Fruit fly (Drosophila melanogaster): ENCODE measurements around the gene PNUTS.

PNUTS gene

dm6 chr2L:825768-826263 lies 44.4 kb upstream of the PNUTS start, which contains the start of the genes CG3862 and dock (continued):
- TF ChIP-seq MESR4 (GFP tag; optimal IDR thresholded peaks at IDR 0.05) (peak; percentile 96), CG17568 (GFP tag; optimal IDR thresholded peaks at IDR 0.05) (no peak), D (optimal IDR thresholded peaks at IDR 0.05) (peak; percentile 62), D (GFP tag; optimal IDR thresholded peaks at IDR 0.05) (no peak), zf30C (GFP tag; optimal IDR thresholded peaks at IDR 0.05) (no peak), sim (GFP tag; IDR thresholded peaks at IDR 0.05) (no peak), eyg (GFP tag; optimal IDR thresholded peaks at IDR 0.05) (no peak), CG14014 (GFP tag; IDR thresholded peaks at IDR 0.05) (0 out of 2 replicates have a peak, but pooled peaks have one; percentile 29), CG6272 (GFP tag; IDR thresholded peaks at IDR 0.05) (peak; percentile 63; the same call in 1 of the 2 replicates), toy (GFP tag; IDR thresholded peaks at IDR 0.05) (no peak), CG10654 (GFP tag; optimal IDR thresholded peaks at IDR 0.05) (no peak), Fer1 (GFP tag; optimal IDR thresholded peaks at IDR 0.05) (peak; percentile 67), CG15073 (GFP tag; optimal IDR thresholded peaks at IDR 0.05) (no peak), Optix (GFP tag; IDR thresholded peaks at IDR 0.05) (no peak), CG7271 (tag; optimal IDR thresholded peaks at IDR 0.05) (no peak), CG12236 (GFP tag; optimal IDR thresholded peaks at IDR 0.05) (no peak), Jarid2 (GFP tag; optimal IDR thresholded peaks at IDR 0.05) (peak; percentile 89), CG10431 (GFP tag; optimal IDR thresholded peaks at IDR 0.05) (peak; percentile 38), aop (GFP tag; IDR thresholded peaks at IDR 0.05) (no peak), Opbp (GFP tag; IDR thresholded peaks at IDR 0.05; ENCODE audit: partially characterized antibody) (peak; percentile 97), CG2199 (GFP tag; IDR thresholded peaks at IDR 0.05) (no peak), PHDP (tag; optimal IDR thresholded peaks at IDR 0.05) (peak; percentile 51), gfzf (GFP tag; optimal IDR thresholded peaks at IDR 0.05) (peak; percentile 48), oc (tag; optimal IDR thresholded peaks at IDR 0.05) (peak; percentile 56), CG2712 (tag; optimal IDR thresholded peaks at IDR 0.05) (peak; percentile 45), Hr51 (GFP tag; optimal IDR thresholded peaks at IDR 0.05) (peak; percentile 8 to 27), CG12942 (GFP tag; optimal IDR thresholded peaks at IDR 0.05) (no peak), CG10366 (GFP tag; IDR thresholded peaks at IDR 0.05) (no peak), CG1603 (tag; optimal IDR thresholded peaks at IDR 0.05) (peak; percentile 78), CG1792 (GFP tag; optimal IDR thresholded peaks at IDR 0.05) (peak; percentile 26), CG32772 (GFP tag; IDR thresholded peaks at IDR 0.05) (no peak), CG6683 (GFP tag; optimal IDR thresholded peaks at IDR 0.05) (peak; percentile 29), CG33557 (GFP tag; optimal IDR thresholded peaks at IDR 0.05) (peak; percentile 34), exex (tag; optimal IDR thresholded peaks at IDR 0.05) (peak; percentile 67), CG5180 (GFP tag; optimal IDR thresholded peaks at IDR 0.05) (no peak), Atf-2 (GFP tag; optimal IDR thresholded peaks at IDR 0.05) (peak; percentile 10)

dm6 chr2L:826388-826787 lies 43.9 kb upstream of the PNUTS start:
- TF ChIP-seq CG6683 (GFP tag; optimal IDR thresholded peaks at IDR 0.05) = no peak
- TF ChIP-seq E2f2 (GFP tag; IDR thresholded peaks at IDR 0.05) = no peak
- no peak for TF ChIP-seq Nf-YA (GFP tag; IDR thresholded peaks at IDR 0.05)
- peak; percentile 78 for TF ChIP-seq pros (GFP tag; optimal IDR thresholded peaks at IDR 0.05)
- peak; percentile 59; the same call in 1 of the 2 replicates for TF ChIP-seq CG32767 (GFP tag; IDR thresholded peaks at IDR 0.05)
- no peak for TF ChIP-seq CG15011 (GFP tag; optimal IDR thresholded peaks at IDR 0.05)
- peak; percentile 4 for TF ChIP-seq Deaf1 (tag; optimal IDR thresholded peaks at IDR 0.05)
- TF ChIP-seq chn (GFP tag; optimal IDR thresholded peaks at IDR 0.05) = peak; percentile 28
- no peak for TF ChIP-seq Ssrp (tag; optimal IDR thresholded peaks at IDR 0.05)
- peak; percentile 71 for TF ChIP-seq seq (GFP tag; IDR thresholded peaks at IDR 0.05)
- no peak for TF ChIP-seq sc (optimal IDR thresholded peaks at IDR 0.05)
- no peak for TF ChIP-seq sc (GFP tag; optimal IDR thresholded peaks at IDR 0.05)
- peak; percentile 94 for TF ChIP-seq yki (optimal IDR thresholded peaks at IDR 0.05)
- TF ChIP-seq Dll (GFP tag; IDR thresholded peaks at IDR 0.05; ENCODE audit: partially characterized antibody) = no peak
- TF ChIP-seq Trl (optimal IDR thresholded peaks at IDR 0.05) = peak; percentile 91 to 97
- peak; percentile 18 for TF ChIP-seq Trl (GFP tag; optimal IDR thresholded peaks at IDR 0.05)
- TF ChIP-seq CG6254 (GFP tag; optimal IDR thresholded peaks at IDR 0.05) = no peak
- TF ChIP-seq Med (GFP tag) = peak; percentile 6

All from whole organism, embryonic.